Worm (Caenorhabditis elegans): ENCODE data around the gene odc-1.

odc-1 gene

ce11 chrV:6875795-6876194, 24.2 kb downstream of the odc-1 start:
- TF ChIP-seq attf-5 (GFP tag; optimal IDR thresholded peaks at IDR 0.05) (no peak), tlf-1 (GFP tag; optimal IDR thresholded peaks at IDR 0.05) (no peak), F49E8.2 (tag; optimal IDR thresholded peaks at IDR 0.05; ENCODE audit: insufficient read depth) (no peak), pha-4 (tag; optimal IDR thresholded peaks at IDR 0.05) (no peak), T26A5.8 (tag; optimal IDR thresholded peaks at IDR 0.05) (no peak), lsy-27 (tag; optimal IDR thresholded peaks at IDR 0.05; ENCODE audit: borderline replicate concordance, insufficient read depth) (no peak), hmg-20 (GFP tag; IDR thresholded peaks at IDR 0.05) (no peak), madf-6 (GFP tag; IDR thresholded peaks at IDR 0.05) (no peak), nhr-80 (tag; optimal IDR thresholded peaks at IDR 0.05) (no peak)

- TF ChIP-seq attf-6 (GFP tag; IDR thresholded peaks at IDR 0.05) (no peak), madf-3 (GFP tag; IDR thresholded peaks at IDR 0.05) (no peak), tbp1 (GFP tag; optimal IDR thresholded peaks at IDR 0.05) (no peak), unc-130 (GFP tag; optimal IDR thresholded peaks at IDR 0.05) (no peak), nhr-120 (GFP tag; IDR thresholded peaks at IDR 0.05) (no peak), ztf-6 (GFP tag; IDR thresholded peaks at IDR 0.05) (no peak), fkh-3 (tag; optimal IDR thresholded peaks at IDR 0.05) (no peak), ceh-58 (GFP tag; IDR thresholded peaks at IDR 0.05) (no peak), F23B12.7 (tag; optimal IDR thresholded peaks at IDR 0.05; ENCODE audit: insufficient read depth) (no peak), ztf-22 (GFP tag; optimal IDR thresholded peaks at IDR 0.05) (no peak), ztf-3 (GFP tag; optimal IDR thresholded peaks at IDR 0.05) (no peak), chd-7 (tag; optimal IDR thresholded peaks at IDR 0.05) (no peak)
Measured at ce11 chrV:6874735-6875134, 25.3 kb downstream of the odc-1 start.

ce11 chrV:6870004-6870403, 30.0 kb downstream of the odc-1 start, which contains the start of gene frpr-18:
Gene frpr-18, plus strand, starts transcription at chrV:6870304.
- TF ChIP-seq ccch-3 (GFP tag; optimal IDR thresholded peaks at IDR 0.05) (no peak), pbrm-1 (GFP tag; IDR thresholded peaks at IDR 0.05) (no peak), B0261.1 (tag; optimal IDR thresholded peaks at IDR 0.05) (no peak), mel-28 (tag; optimal IDR thresholded peaks at IDR 0.05; ENCODE audit: borderline replicate concordance) (no peak), nhr-80 (tag; optimal IDR thresholded peaks at IDR 0.05) (no peak), K12H6.12 (tag; optimal IDR thresholded peaks at IDR 0.05) (no peak), F10E7.11 (tag; optimal IDR thresholded peaks at IDR 0.05) (no peak), him-1 (tag; optimal IDR thresholded peaks at IDR 0.05) (no peak)

ce11 chrV:6854711-6855110, 45.3 kb downstream of the odc-1 start, which contains the start of gene gpa-10:
Gene gpa-10, minus strand, starts transcription at chrV:6854811.
- TF ChIP-seq nfyb-1 (GFP tag; IDR thresholded peaks at IDR 0.05) (no peak), tlf-1 (GFP tag; optimal IDR thresholded peaks at IDR 0.05) (no peak), snpc-1.1 (tag; optimal IDR thresholded peaks at IDR 0.05; ENCODE audit: insufficient read depth) (no peak), Y95B8A.8 (GFP tag; IDR thresholded peaks at IDR 0.05) (no peak), lsl-1 (GFP tag; optimal IDR thresholded peaks at IDR 0.05) (no peak), F49E8.2 (tag; optimal IDR thresholded peaks at IDR 0.05; ENCODE audit: insufficient read depth) (no peak), B0019.2 (GFP tag; conservative IDR thresholded peaks at IDR 0.05) (no peak), snpc-3.4 (tag; optimal IDR thresholded peaks at IDR 0.05) (no peak), T07F8.4 (tag; optimal IDR thresholded peaks at IDR 0.05) (no peak), lir-1 (GFP tag; conservative IDR thresholded peaks at IDR 0.05) (no peak), ceh-58 (GFP tag; IDR thresholded peaks at IDR 0.05) (no peak), attf-6 (GFP tag; IDR thresholded peaks at IDR 0.05) (no peak), F33H1.4 (GFP tag; IDR thresholded peaks at IDR 0.05) (no peak), B0261.1 (tag; optimal IDR thresholded peaks at IDR 0.05) (no peak), nfya-2 (GFP tag; IDR thresholded peaks at IDR 0.05) (no peak), ceh-40 (GFP tag; IDR thresholded peaks at IDR 0.05) (no peak), somi-1 (GFP tag; optimal IDR thresholded peaks at IDR 0.05) (no peak), athp-1 (tag; optimal IDR thresholded peaks at IDR 0.05) (no peak)
